Worm (Caenorhabditis elegans) whole organism, mixed stage, embryonic: Measurements from ENCODE around the gene ndub-3.

Experiments
- M03D4.4 ChIP-seq: sonication (generic microtip); optimal IDR thresholded peaks from 2 replicates; lab custom pipeline; 2017; ENCODE audit warnings: mild to moderate bottlenecking, missing genetic modification characterization, missing compliant biosample characterization
- bed-3 ChIP-seq: fragments of 200-800 bp; sonication (Bioruptor generic); optimal IDR thresholded peaks from 3 replicates; lab custom pipeline; 2018; ENCODE audit warnings: mild to moderate bottlenecking, missing genetic modification characterization, moderate library complexity, missing compliant biosample characterization
- blmp-1 ChIP-seq: fragments of 150-350 bp; optimal IDR thresholded peaks from 2 replicates; lab custom pipeline; 2014; ENCODE audit warnings: missing biosample characterization, missing genetic modification characterization
- ceh-39 ChIP-seq: fragments of 150-350 bp; optimal IDR thresholded peaks from 2 replicates; lab custom pipeline; 2014; ENCODE audit warnings: missing biosample characterization, missing genetic modification characterization
- ceh-43 ChIP-seq: fragments of 200-800 bp; sonication (Bioruptor generic); optimal IDR thresholded peaks from 2 replicates; lab custom pipeline; 2018; ENCODE audit warnings: mild to moderate bottlenecking, missing genetic modification characterization, moderate library complexity, missing compliant biosample characterization
- ceh-83 ChIP-seq: fragments of 200-800 bp; sonication (Bioruptor generic); optimal IDR thresholded peaks from 2 replicates; lab custom pipeline; 2018; ENCODE audit warnings: mild to moderate bottlenecking, missing genetic modification characterization, missing compliant biosample characterization
- ces-1 ChIP-seq: fragments of 150-350 bp; optimal IDR thresholded peaks from 2 replicates; lab custom pipeline; 2014; ENCODE audit warnings: missing biosample characterization, missing genetic modification reagents, missing genetic modification characterization
- cnd-1 ChIP-seq: fragments of 200-800 bp; sonication (Bioruptor generic); optimal IDR thresholded peaks from 2 replicates; lab custom pipeline; 2018; ENCODE audit warnings: mild to moderate bottlenecking, missing genetic modification characterization, missing compliant biosample characterization
- drap-1 ChIP-seq: fragments of 200-800 bp; sonication (Bioruptor generic); optimal IDR thresholded peaks from 3 replicates; lab custom pipeline; 2018; ENCODE audit warnings: mild to moderate bottlenecking, missing genetic modification characterization, missing compliant biosample characterization
- elt-1 ChIP-seq: sonication (generic microtip); optimal IDR thresholded peaks from 2 replicates; lab custom pipeline; 2017; ENCODE audit warnings: missing genetic modification characterization, mild to moderate bottlenecking, missing compliant biosample characterization, antibody characterized with exemption, moderate library complexity, borderline replicate concordance; ENCODE audit not compliant: insufficient read depth
- flh-1 ChIP-seq: fragments of 200-800 bp; sonication (Bioruptor generic); optimal IDR thresholded peaks from 2 replicates; lab custom pipeline; 2018; ENCODE audit warnings: mild to moderate bottlenecking, missing genetic modification characterization, moderate library complexity, missing compliant biosample characterization
- ham-2 ChIP-seq: fragments of 200-800 bp; sonication (Bioruptor generic); optimal IDR thresholded peaks from 2 replicates; lab custom pipeline; 2018; ENCODE audit warnings: mild to moderate bottlenecking, missing genetic modification characterization, missing compliant biosample characterization
- hlh-1 ChIP-seq: fragments of 150-350 bp; optimal IDR thresholded peaks from 2 replicates; lab custom pipeline; 2014; ENCODE audit warnings: missing biosample characterization, missing genetic modification reagents, missing genetic modification characterization
- lin-13 ChIP-seq: fragments of 150-350 bp; optimal IDR thresholded peaks from 2 replicates; lab custom pipeline; 2014; ENCODE audit warnings: missing biosample characterization, missing genetic modification characterization
- lin-32 ChIP-seq: fragments of 200-800 bp; sonication (Bioruptor generic); optimal IDR thresholded peaks from 2 replicates; lab custom pipeline; 2018; ENCODE audit warnings: mild to moderate bottlenecking, missing genetic modification characterization, missing compliant biosample characterization
- lsy-2 ChIP-seq: fragments of 150-350 bp; optimal IDR thresholded peaks from 2 replicates; lab custom pipeline; 2014; ENCODE audit warnings: missing biosample characterization, missing genetic modification characterization
- mab-5 ChIP-seq: fragments of 150-350 bp; optimal IDR thresholded peaks from 2 replicates; lab custom pipeline; 2014; ENCODE audit warnings: missing biosample characterization, missing genetic modification characterization
- mep-1 ChIP-seq: fragments of 150-350 bp; optimal IDR thresholded peaks from 2 replicates; lab custom pipeline; 2017; ENCODE audit warnings: missing biosample characterization, missing genetic modification reagents, missing genetic modification characterization, inconsistent platforms
- mls-2 ChIP-seq: sonication (generic microtip); optimal IDR thresholded peaks from 2 replicates; lab custom pipeline; 2016; ENCODE audit warnings: mild to moderate bottlenecking, missing genetic modification characterization, moderate library complexity, missing compliant biosample characterization
- nhr-12 ChIP-seq: fragments of 150-350 bp; optimal IDR thresholded peaks from 2 replicates; lab custom pipeline; 2014; ENCODE audit warnings: missing biosample characterization, missing genetic modification characterization
- nhr-2 ChIP-seq: fragments of 150-350 bp; optimal IDR thresholded peaks from 2 replicates; lab custom pipeline; 2014; ENCODE audit warnings: missing biosample characterization, missing genetic modification characterization
- nhr-237 ChIP-seq: fragments of 150-350 bp; optimal IDR thresholded peaks from 2 replicates; lab custom pipeline; 2014; ENCODE audit warnings: missing biosample characterization, missing genetic modification characterization
- nhr-28 ChIP-seq: fragments of 150-350 bp; optimal IDR thresholded peaks from 2 replicates; lab custom pipeline; 2014; ENCODE audit warnings: missing biosample characterization, missing genetic modification characterization
- nhr-76 ChIP-seq: sonication (generic microtip); optimal IDR thresholded peaks from 2 replicates; lab custom pipeline; 2017; ENCODE audit warnings: missing biosample characterization, missing genetic modification characterization
- pha-4 ChIP-seq: fragments of 150-350 bp; optimal IDR thresholded peaks from 2 replicates; lab custom pipeline; 2018; ENCODE audit warnings: missing biosample characterization, missing genetic modification reagents, missing genetic modification characterization
- sem-2 ChIP-seq: fragments of 200-800 bp; sonication (Bioruptor generic); optimal IDR thresholded peaks from 2 replicates; lab custom pipeline; 2018; ENCODE audit warnings: mild to moderate bottlenecking, missing genetic modification characterization, missing compliant biosample characterization
- snpc-4 ChIP-seq: fragments of 150-350 bp; optimal IDR thresholded peaks from 2 replicates; lab custom pipeline; 2014; ENCODE audit warnings: missing biosample characterization, missing genetic modification characterization
- sptf-1 ChIP-seq: sonication (generic microtip); optimal IDR thresholded peaks from 2 replicates; lab custom pipeline; 2017; ENCODE audit warnings: mild to moderate bottlenecking, missing genetic modification characterization, moderate library complexity, missing compliant biosample characterization
- tbx-8 ChIP-seq: fragments of 200-800 bp; sonication (Bioruptor generic); optimal IDR thresholded peaks from 2 replicates; lab custom pipeline; 2018; ENCODE audit warnings: mild to moderate bottlenecking, missing genetic modification characterization, moderate library complexity, missing compliant biosample characterization
- unc-120 ChIP-seq: sonication (generic microtip); optimal IDR thresholded peaks from 2 replicates; lab custom pipeline; 2017; ENCODE audit warnings: missing genetic modification characterization, missing compliant biosample characterization; ENCODE audit not compliant: poor library complexity, severe bottlenecking
- unc-39 ChIP-seq: fragments of 150-350 bp; optimal IDR thresholded peaks from 2 replicates; lab custom pipeline; 2014; ENCODE audit warnings: missing biosample characterization, missing genetic modification characterization
- unc-62 ChIP-seq: fragments of 150-350 bp; optimal IDR thresholded peaks from 2 replicates; lab custom pipeline; 2014; ENCODE audit warnings: missing biosample characterization, missing genetic modification reagents, missing genetic modification characterization
- zip-8 ChIP-seq: fragments of 150-350 bp; optimal IDR thresholded peaks from 2 replicates; lab custom pipeline; 2014; ENCODE audit warnings: missing biosample characterization, missing genetic modification characterization
- ztf-11 ChIP-seq: fragments of 150-350 bp; optimal IDR thresholded peaks from 2 replicates; lab custom pipeline; 2014; ENCODE audit warnings: missing biosample characterization, missing genetic modification characterization

ndub-3 gene

DNA sequence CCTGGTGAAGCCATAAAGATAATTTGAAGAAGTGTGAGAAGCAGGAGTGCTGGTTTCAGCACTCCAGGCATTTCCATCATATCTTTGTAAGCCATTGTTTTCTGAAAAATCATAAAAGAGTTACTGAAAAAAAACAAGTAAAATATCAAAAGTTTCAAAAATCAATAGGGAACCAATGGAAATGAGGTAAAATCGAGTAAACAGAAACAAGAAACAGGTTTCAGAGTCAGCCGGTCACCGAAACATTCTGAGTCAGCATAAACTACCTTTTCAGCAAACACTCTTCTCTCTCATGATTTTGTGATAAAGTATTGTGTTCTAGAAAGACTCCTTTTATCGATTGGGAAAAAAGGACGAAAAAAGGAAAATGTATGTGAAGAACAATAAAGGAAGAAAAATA lies 24.8 kb upstream of the ndub-3 start, which contains the start of gene C18E9.9:
TSS of gene C18E9.9 (minus strand) at position 101 of the 400 bp plus-strand sequence.
- TF ChIP-seq mep-1 (tag; lab: Kevin White, UChicago) (no peak), unc-120 (tag; lab: Kevin White, UChicago) (no peak), tbx-8 (GFP tag; lab: Kevin White, UChicago) (no peak), ceh-39 (tag; lab: Kevin White, UChicago) (no peak), ceh-43 (no peak), sem-2 (no peak), nhr-28 (tag; lab: Kevin White, UChicago) (no peak), nhr-2 (tag; lab: Kevin White, UChicago) (no peak), snpc-4 (tag; lab: Kevin White, UChicago) (no peak), zip-8 (no peak), pha-4 (no peak), cnd-1 (tag; lab: Kevin White, UChicago) (no peak)

DNA sequence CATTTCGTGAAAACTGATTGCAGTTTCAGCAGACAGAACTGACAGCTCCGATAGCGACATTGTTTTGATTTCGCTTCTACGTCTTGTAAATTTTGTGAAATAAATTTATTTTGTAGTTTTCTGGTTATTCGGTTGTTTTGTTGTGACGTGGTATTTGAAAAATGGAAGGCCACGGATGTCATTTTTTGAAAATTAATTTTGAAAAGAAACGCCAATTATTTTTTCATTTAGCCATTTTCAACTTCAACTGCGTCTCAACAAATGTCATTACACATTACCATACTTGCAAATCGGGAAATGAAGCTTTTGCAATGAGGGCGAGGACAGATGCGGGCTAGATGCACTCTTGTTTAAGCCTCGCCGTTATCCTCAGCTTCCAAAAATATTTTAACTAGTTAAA lies 23.3 kb upstream of the ndub-3 start, which contains the start of gene C18E9.8:
TSS of gene C18E9.8 (minus strand) at position 101 of the 400 bp plus-strand sequence.
- TF ChIP-seq ceh-39 (tag; lab: Kevin White, UChicago) (no peak), sem-2 (no peak), cnd-1 (tag; lab: Kevin White, UChicago) (no peak), lin-13 (tag; lab: Kevin White, UChicago) (no peak), mab-5 (tag; lab: Kevin White, UChicago) (no peak), M03D4.4 (no peak), ceh-83 (GFP tag; lab: Kevin White, UChicago) (no peak), bed-3 (GFP tag; lab: Kevin White, UChicago) (no peak)

DNA sequence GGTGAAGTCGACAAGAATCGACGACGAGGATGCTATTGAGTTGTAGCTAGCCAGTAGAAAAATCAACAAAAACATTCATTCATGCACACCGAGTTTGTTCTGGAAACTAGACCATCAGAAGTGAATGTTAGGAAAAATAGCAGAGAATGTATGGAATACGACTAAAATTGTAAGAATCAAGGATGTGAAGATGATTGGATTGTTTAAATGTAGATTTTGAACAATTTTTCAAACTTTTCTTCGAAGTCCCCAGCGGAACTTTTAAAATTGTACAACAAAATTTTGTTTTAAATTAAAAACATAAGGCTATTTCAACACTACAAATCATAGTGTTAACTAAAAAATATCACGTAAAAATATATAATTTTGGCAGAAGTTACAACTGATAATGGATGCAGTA lies 18.0 kb upstream of the ndub-3 start, which contains the start of gene C18E9.7:
TSS of gene C18E9.7 (minus strand) at position 101 of the 400 bp plus-strand sequence.
- TF ChIP-seq flh-1 (GFP tag; lab: Kevin White, UChicago) (no peak), hlh-1 (tag; lab: Kevin White, UChicago) (no peak), nhr-12 (tag; lab: Kevin White, UChicago) (no peak), ham-2 (GFP tag; lab: Kevin White, UChicago) (no peak), nhr-2 (tag; lab: Kevin White, UChicago) (no peak), ceh-43 (no peak)

DNA sequence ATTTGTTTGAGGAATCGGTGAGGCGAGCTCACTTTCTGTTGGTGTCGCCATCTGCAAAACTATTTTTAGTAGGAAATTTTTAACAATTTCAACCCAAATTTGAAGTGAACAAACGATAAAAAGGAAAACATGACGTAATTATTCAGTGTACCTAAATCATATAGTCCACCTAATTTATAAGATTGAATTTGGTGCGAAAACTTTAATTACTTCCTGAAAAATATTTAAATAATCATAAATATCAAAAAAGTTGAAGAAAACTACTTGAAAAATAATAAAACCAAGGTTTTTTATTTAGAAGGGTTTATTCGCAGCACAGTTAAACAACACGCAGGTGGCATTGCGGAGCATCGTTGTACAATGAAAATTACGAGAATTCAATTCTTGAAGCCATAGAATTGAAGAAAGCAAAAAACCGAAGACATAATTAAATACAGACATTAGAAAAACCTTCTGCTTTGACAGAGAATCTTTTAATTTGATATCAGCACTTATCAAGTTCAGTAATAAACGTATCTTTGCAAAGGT lies 8.9 kb upstream of the ndub-3 start, which contains the start of gene tomm-40:
TSS of gene tomm-40 (minus strand) at position 51 of the 528 bp plus-strand sequence.
- peak; percentile 20 for TF ChIP-seq ces-1 (GFP tag; lab: Kevin White, UChicago)
- TF ChIP-seq pha-4: no peak
- no peak for TF ChIP-seq bed-3 (GFP tag; lab: Kevin White, UChicago)
- TF ChIP-seq lsy-2 (tag; lab: Kevin White, UChicago): peak; percentile 42

DNA sequence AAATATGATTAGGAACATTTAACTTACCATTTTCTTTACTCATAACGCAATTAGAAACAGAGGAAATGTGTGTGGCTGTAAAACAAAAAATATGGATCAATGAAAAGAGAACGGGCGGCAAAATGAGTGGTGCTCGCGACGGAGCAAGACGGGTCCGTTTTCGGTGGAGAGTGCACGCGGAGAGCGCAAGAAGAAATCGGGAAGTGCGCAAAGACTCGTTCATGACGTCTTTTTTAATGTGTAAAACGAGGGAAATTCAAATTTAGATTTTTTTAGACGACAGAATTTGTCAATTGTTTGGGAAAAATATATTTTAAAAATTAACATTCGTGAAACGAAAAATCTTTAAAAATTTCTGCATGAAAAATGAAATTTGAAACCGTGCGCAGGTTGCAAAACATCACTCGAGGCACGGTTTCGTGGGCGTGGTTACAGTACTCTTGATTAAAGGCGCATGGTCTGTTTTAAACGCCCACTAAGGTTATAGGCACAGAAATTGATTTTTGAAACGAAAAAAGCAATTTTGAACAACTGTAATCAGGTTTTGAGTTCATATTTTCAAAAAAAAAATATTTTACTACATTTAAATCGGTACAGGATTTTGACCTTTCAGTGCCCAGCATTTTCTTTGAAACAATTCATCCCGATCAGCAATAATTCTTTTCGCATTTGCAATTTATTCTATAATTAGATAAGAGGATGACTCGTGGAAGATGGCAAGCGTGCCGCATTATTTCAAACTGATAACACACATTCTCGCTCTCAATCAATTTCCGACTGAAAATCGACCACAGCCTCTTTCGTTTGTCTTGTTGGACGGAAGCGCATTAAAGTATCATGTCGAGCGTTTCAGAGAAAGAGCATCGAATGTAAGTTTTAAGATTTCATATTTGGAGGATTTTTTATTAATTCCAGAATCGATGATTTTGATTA lies 4.8 kb upstream of the ndub-3 start, which contains the start of the genes szy-20 and C18E9.5:
TSS of gene szy-20 (minus strand) at position 83 of the 933 bp plus-strand sequence.
TSS of gene C18E9.5 (plus strand) at position 730 of the 933 bp plus-strand sequence.
- TF ChIP-seq sptf-1 (tag; lab: Kevin White, UChicago) (peak; percentile 16), hlh-1 (tag; lab: Kevin White, UChicago) (no peak), lin-32 (GFP tag; lab: Kevin White, UChicago) (no peak), pha-4 (peak; percentile 30), nhr-2 (tag; lab: Kevin White, UChicago) (no peak), cnd-1 (tag; lab: Kevin White, UChicago) (peak; percentile 11), nhr-237 (peak; percentile 55), unc-62 (GFP tag; lab: Kevin White, UChicago) (no peak), nhr-76 (tag; lab: Kevin White, UChicago) (no peak), mab-5 (tag; lab: Kevin White, UChicago) (no peak), ceh-39 (tag; lab: Kevin White, UChicago) (no peak), lsy-2 (tag; lab: Kevin White, UChicago) (peak; percentile 77), M03D4.4 (peak; percentile 55), mep-1 (tag; lab: Kevin White, UChicago) (peak; percentile 63), lin-13 (tag; lab: Kevin White, UChicago) (peak; percentile 69), snpc-4 (tag; lab: Kevin White, UChicago) (no peak), ham-2 (GFP tag; lab: Kevin White, UChicago) (no peak), flh-1 (GFP tag; lab: Kevin White, UChicago) (no peak), sem-2 (no peak), unc-39 (no peak), bed-3 (GFP tag; lab: Kevin White, UChicago) (no peak), nhr-12 (tag; lab: Kevin White, UChicago) (no peak), nhr-28 (tag; lab: Kevin White, UChicago) (no peak), mls-2 (tag; lab: Kevin White, UChicago) (peak; percentile 38), ces-1 (GFP tag; lab: Kevin White, UChicago) (peak; percentile 65), blmp-1 (tag; lab: Kevin White, UChicago) (no peak), ceh-83 (GFP tag; lab: Kevin White, UChicago) (no peak), ztf-11 (no peak), tbx-8 (GFP tag; lab: Kevin White, UChicago) (no peak), unc-120 (tag; lab: Kevin White, UChicago) (peak; percentile 63), drap-1 (GFP tag; lab: Kevin White, UChicago) (peak; percentile 8), elt-1 (tag; lab: Kevin White, UChicago) (no peak), zip-8 (no peak), ceh-43 (no peak)
